Fruit fly (Drosophila melanogaster) whole organism, embryonic: ENCODE measurements around the gene nudC.

Experiments used
- ATbp ChIP-seq: fragments of 200-800 bp; sonication (Bioruptor generic); optimal IDR thresholded peaks from 2 replicates; lab custom pipeline; 2017; ENCODE audit warnings: missing biosample characterization, mild to moderate bottlenecking, missing genetic modification characterization, missing genetic modification reagents
- Awh ChIP-seq: fragments of 200-800 bp; sonication (Bioruptor generic); IDR thresholded peaks from 2 replicates; pipeline ENCODE4, ENCODE4 v1.3.6; 2022; ENCODE audit warnings: missing biosample characterization, missing genetic modification characterization
- CG10267 ChIP-seq: fragments of 200-800 bp; sonication (Bioruptor generic); optimal IDR thresholded peaks from 2 replicates; lab custom pipeline; 2018; ENCODE audit warnings: missing biosample characterization, mild to moderate bottlenecking, missing genetic modification characterization, moderate library complexity
- CG11398 ChIP-seq: fragments of 200-800 bp; sonication (Bioruptor generic); optimal IDR thresholded peaks from 2 replicates; lab custom pipeline; 2016; ENCODE audit warnings: missing biosample characterization, missing genetic modification characterization
- CG13424 ChIP-seq: fragments of 200-800 bp; sonication (Bioruptor generic); optimal IDR thresholded peaks from 2 replicates; lab custom pipeline; 2019; ENCODE audit warnings: missing biosample characterization, mild to moderate bottlenecking, missing genetic modification characterization, moderate library complexity
- CG15514 ChIP-seq: fragments of 200-800 bp; sonication (Bioruptor generic); optimal IDR thresholded peaks from 3 replicates; lab custom pipeline; 2017; ENCODE audit warnings: missing biosample characterization, missing genetic modification characterization, mild to moderate bottlenecking, moderate library complexity, missing genetic modification reagents
- CG16813 ChIP-seq: fragments of 200-800 bp; sonication (Bioruptor generic); IDR thresholded peaks from 3 replicates; pipeline ENCODE4 v1.3.6; 2022; ENCODE audit warnings: missing biosample characterization, missing genetic modification characterization; ENCODE audit not compliant: partially characterized antibody
- CG17802 ChIP-seq: fragments of 200-800 bp; sonication (Bioruptor generic); optimal IDR thresholded peaks from 2 replicates; lab custom pipeline; 2018; ENCODE audit warnings: missing biosample characterization, mild to moderate bottlenecking, missing genetic modification characterization, moderate library complexity
- CG1792 ChIP-seq: fragments of 200-800 bp; sonication (Bioruptor generic); optimal IDR thresholded peaks from 2 replicates; lab custom pipeline; 2016; ENCODE audit warnings: missing biosample characterization, missing genetic modification characterization
- CG18262 ChIP-seq: fragments of 200-800 bp; optimal IDR thresholded peaks from 3 replicates; lab custom pipeline; 2019; ENCODE audit warnings: missing biosample characterization, mild to moderate bottlenecking, missing genetic modification characterization, moderate library complexity
- CG2712 ChIP-seq: fragments of 200-800 bp; optimal IDR thresholded peaks from 3 replicates; lab custom pipeline; 2019; ENCODE audit warnings: missing biosample characterization, mild to moderate bottlenecking, missing genetic modification characterization, moderate library complexity
- CG2889 ChIP-seq: fragments of 200-800 bp; sonication (Bioruptor generic); IDR thresholded peaks from 3 replicates; pipeline ENCODE4 v1.3.6; 2022; ENCODE audit warnings: missing biosample characterization, missing genetic modification characterization
- CG32772 ChIP-seq: fragments of 200-800 bp; sonication (Bioruptor generic); IDR thresholded peaks from 2 replicates; pipeline ENCODE4 v1.3.6; 2022; ENCODE audit warnings: missing biosample characterization, missing genetic modification characterization
- CG34376 ChIP-seq: fragments of 200-800 bp; sonication (Bioruptor generic); optimal IDR thresholded peaks from 2 replicates; lab custom pipeline; 2018; ENCODE audit warnings: missing biosample characterization, mild to moderate bottlenecking, missing genetic modification characterization
- CG4360 ChIP-seq: fragments of 200-800 bp; sonication (Bioruptor generic); IDR thresholded peaks from 2 replicates; pipeline ENCODE4 v1.3.6; 2022; ENCODE audit warnings: missing biosample characterization, missing genetic modification characterization
- CG4617 ChIP-seq: fragments of 200-800 bp; sonication (Bioruptor generic); optimal IDR thresholded peaks from 3 replicates; lab custom pipeline; 2016; ENCODE audit warnings: missing biosample characterization, missing genetic modification characterization, borderline replicate concordance
- CG4730 ChIP-seq: fragments of 200-800 bp; sonication (Bioruptor generic); IDR thresholded peaks from 2 replicates; pipeline ENCODE4 v1.3.6; 2022; ENCODE audit warnings: missing biosample characterization, missing genetic modification characterization
- CG4854 ChIP-seq: fragments of 200-800 bp; sonication (Bioruptor generic); optimal IDR thresholded peaks from 2 replicates; lab custom pipeline; 2016; ENCODE audit warnings: missing biosample characterization, missing genetic modification characterization, inconsistent platforms
- CG6813 ChIP-seq: fragments of 200-800 bp; sonication (Bioruptor generic); optimal IDR thresholded peaks from 2 replicates; lab custom pipeline; 2017; ENCODE audit warnings: missing biosample characterization, missing genetic modification characterization, mild to moderate bottlenecking, moderate library complexity, missing genetic modification reagents
- CG9797 ChIP-seq: fragments of 200-800 bp; sonication (Bioruptor generic); optimal IDR thresholded peaks from 3 replicates; lab custom pipeline; 2018; ENCODE audit warnings: missing biosample characterization, mild to moderate bottlenecking, missing genetic modification characterization
- CoRest ChIP-seq: fragments of 200-800 bp; sonication (Bioruptor generic); optimal IDR thresholded peaks from 3 replicates; lab custom pipeline; 2018; ENCODE audit warnings: missing biosample characterization, mild to moderate bottlenecking, missing genetic modification characterization, moderate library complexity
- Doc2 ChIP-seq: fragments of 200-800 bp; sonication (Bioruptor generic); IDR thresholded peaks from 2 replicates; pipeline ENCODE4 v1.3.6; 2022; ENCODE audit warnings: missing biosample characterization, missing genetic modification characterization
- Dp ChIP-seq: fragments of 200-800 bp; sonication (Bioruptor generic); optimal IDR thresholded peaks from 2 replicates; lab custom pipeline; 2018; ENCODE audit warnings: missing biosample characterization, mild to moderate bottlenecking, missing genetic modification characterization, moderate library complexity
- Ets65A ChIP-seq: fragments of 200-800 bp; sonication (Bioruptor generic); peaks from one replicate; lab custom pipeline; 2016; ENCODE audit warnings: missing biosample characterization, missing genetic modification characterization
- H15 ChIP-seq: fragments of 200-800 bp; sonication (Bioruptor generic); IDR thresholded peaks from 3 replicates; pipeline ENCODE4 v1.3.6; 2022; ENCODE audit warnings: missing biosample characterization, missing genetic modification characterization
- Mad ChIP-seq: fragments of 200-800 bp; sonication (Bioruptor generic); optimal IDR thresholded peaks from 2 replicates; lab custom pipeline; 2016; ENCODE audit warnings: missing biosample characterization, missing genetic modification characterization
- Max ChIP-seq: fragments of 200-800 bp; sonication (Bioruptor generic); optimal IDR thresholded peaks from 2 replicates; lab custom pipeline; 2016; ENCODE audit warnings: missing biosample characterization, mild to moderate bottlenecking, missing genetic modification characterization
- PHDP ChIP-seq: fragments of 200-800 bp; sonication (Bioruptor generic); optimal IDR thresholded peaks from 3 replicates; lab custom pipeline; 2018; ENCODE audit warnings: missing biosample characterization, mild to moderate bottlenecking, missing genetic modification characterization, moderate library complexity
- Rfx ChIP-seq: fragments of 200-800 bp; sonication (Bioruptor generic); IDR thresholded peaks from 2 replicates; pipeline ENCODE4 v1.3.6; 2022; ENCODE audit warnings: missing biosample characterization, missing genetic modification characterization
- Trl ChIP-seq, 3 experiments: fragments of >200 bp in 2 of 3; fragments of 200-800 bp in 1 of 3; sonication (Bioruptor generic) in 1 of 3; optimal IDR thresholded peaks; 2 replicates in 1 of 3; 3 replicates in 2 of 3; lab custom pipeline; 2016 to 2017; ENCODE audit warnings: missing biosample characterization in 1 of 3, missing genetic modification characterization in 1 of 3
- abd-A ChIP-seq: fragments of 200-800 bp; sonication (Bioruptor generic); optimal IDR thresholded peaks from 3 replicates; lab custom pipeline; 2019; ENCODE audit warnings: missing biosample characterization, mild to moderate bottlenecking, missing genetic modification characterization, moderate library complexity
- bbx ChIP-seq: fragments of 200-800 bp; sonication (Bioruptor generic); IDR thresholded peaks from 2 replicates; pipeline ENCODE4 v1.3.6; 2022; ENCODE audit warnings: missing biosample characterization, missing genetic modification characterization; ENCODE audit not compliant: partially characterized antibody
- bigmax ChIP-seq: fragments of 200-800 bp; sonication (Bioruptor generic); optimal IDR thresholded peaks from 2 replicates; lab custom pipeline; 2018; ENCODE audit warnings: missing biosample characterization, mild to moderate bottlenecking, missing genetic modification characterization
- dpn ChIP-seq, 2 experiments: fragments of 200-800 bp; sonication (Bioruptor generic); optimal IDR thresholded peaks; 3 replicates each; lab custom pipeline; 2016; ENCODE audit warnings: missing biosample characterization in 2 of 2, missing genetic modification characterization in 2 of 2
- ewg ChIP-seq: fragments of 200-800 bp; sonication (Bioruptor generic); optimal IDR thresholded peaks from 3 replicates; lab custom pipeline; 2017; ENCODE audit warnings: mild to moderate bottlenecking, missing biosample characterization, missing genetic modification reagents, missing genetic modification characterization
- exex ChIP-seq: fragments of 200-800 bp; sonication (Bioruptor generic); optimal IDR thresholded peaks from 4 replicates; lab custom pipeline; 2018; ENCODE audit warnings: missing biosample characterization, mild to moderate bottlenecking, missing genetic modification characterization, moderate library complexity
- gsb-n ChIP-seq: fragments of 200-800 bp; sonication (Bioruptor generic); optimal IDR thresholded peaks from 3 replicates; lab custom pipeline; 2018; ENCODE audit warnings: missing biosample characterization, mild to moderate bottlenecking, missing genetic modification characterization
- insv ChIP-seq, 2 experiments: fragments of 200-800 bp; sonication (Bioruptor generic); optimal IDR thresholded peaks; 3 replicates each; lab custom pipeline; 2016 to 2018; ENCODE audit warnings: missing biosample characterization in 2 of 2, missing genetic modification characterization in 2 of 2
- inv ChIP-seq: fragments of 200-800 bp; sonication (Bioruptor generic); IDR thresholded peaks from 2 replicates; pipeline ENCODE4 v1.3.6; 2022; ENCODE audit warnings: missing biosample characterization, missing genetic modification characterization; ENCODE audit not compliant: partially characterized antibody
- jumu ChIP-seq: fragments of 200-800 bp; sonication (Bioruptor generic); optimal IDR thresholded peaks from 3 replicates; lab custom pipeline; 2016; ENCODE audit warnings: missing biosample characterization, missing genetic modification characterization
- kay ChIP-seq: fragments of 200-800 bp; sonication (Bioruptor generic); optimal IDR thresholded peaks from 2 replicates; lab custom pipeline; 2016; ENCODE audit warnings: missing biosample characterization, missing genetic modification characterization
- mam ChIP-seq: fragments of 200-800 bp; sonication (Bioruptor generic); optimal IDR thresholded peaks from 3 replicates; lab custom pipeline; 2016; ENCODE audit warnings: missing biosample characterization, missing genetic modification characterization
- nom ChIP-seq: fragments of 200-800 bp; sonication (Bioruptor generic); optimal IDR thresholded peaks from 2 replicates; lab custom pipeline; 2017; ENCODE audit warnings: missing biosample characterization, missing genetic modification characterization, mild to moderate bottlenecking, moderate library complexity, missing genetic modification reagents
- row ChIP-seq: fragments of 200-800 bp; sonication (Bioruptor generic); IDR thresholded peaks from 3 replicates; pipeline ENCODE4 v1.3.6; 2022; ENCODE audit warnings: missing biosample characterization, missing genetic modification characterization
- seq ChIP-seq: fragments of 200-800 bp; sonication (Bioruptor generic); IDR thresholded peaks from 2 replicates; pipeline ENCODE4 v1.3.6; 2022; ENCODE audit warnings: missing biosample characterization, missing genetic modification characterization
- sqz ChIP-seq: fragments of 200-800 bp; sonication (Bioruptor generic); optimal IDR thresholded peaks from 3 replicates; lab custom pipeline; 2018; ENCODE audit warnings: missing biosample characterization, mild to moderate bottlenecking, missing genetic modification characterization
- vvl ChIP-seq: fragments of 200-800 bp; sonication (Bioruptor generic); IDR thresholded peaks from 2 replicates; pipeline ENCODE4 v1.3.6; 2022; ENCODE audit warnings: missing biosample characterization, missing genetic modification characterization
- zen ChIP-seq: fragments of 200-800 bp; sonication (Bioruptor generic); optimal IDR thresholded peaks from 3 replicates; lab custom pipeline; 2018; ENCODE audit warnings: missing biosample characterization, mild to moderate bottlenecking, missing genetic modification characterization, moderate library complexity

Gene nudC

DNA sequence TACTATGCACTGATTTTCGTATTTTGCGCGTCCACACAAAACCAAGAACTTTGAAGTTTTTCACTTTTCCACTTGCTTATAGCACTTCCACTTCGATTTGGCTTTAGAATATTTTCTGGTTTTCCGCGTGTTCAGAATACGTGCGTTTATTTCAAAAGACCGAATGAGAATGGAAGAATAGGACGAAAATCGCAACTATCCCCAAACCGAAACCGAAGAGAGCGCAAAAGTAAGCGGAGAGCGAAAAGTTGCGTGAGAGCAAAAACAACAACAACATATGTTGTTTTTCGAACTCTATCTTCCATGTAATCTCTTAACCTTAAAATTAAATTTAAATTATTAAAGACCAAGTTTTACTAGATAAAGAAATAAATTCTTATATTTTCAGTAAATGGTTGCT, 2.8 kb downstream of the nudC start, which contains the start of gene CG9674:
Gene CG9674 (minus strand): TSS at position 174 of the 400 bp plus-strand sequence.
- peak; percentile 51 for TF ChIP-seq Trl (optimal IDR thresholded peaks at IDR 0.05; lab: Kevin White, UChicago)
- no peak for TF ChIP-seq Trl (GFP tag; optimal IDR thresholded peaks at IDR 0.05; lab: Kevin White, UChicago)
- peak; percentile 72 for TF ChIP-seq nom (GFP tag; lab: Kevin White, UChicago)
- TF ChIP-seq CG4360 (GFP tag; lab: Robert Waterston, UW) = peak; percentile 59; the same call in 1 of the 2 replicates
- TF ChIP-seq seq = peak; percentile 14; the same call in 1 of the 2 replicates
- TF ChIP-seq bigmax (GFP tag; lab: Kevin White, UChicago) = no peak

dm6 chr3L:16808139-16808538, 3.3 kb downstream of the nudC start:
- TF ChIP-seq CG4730 (GFP tag; lab: Robert Waterston, UW) (no peak), CG16813 (0 out of 3 replicates have a peak, but pooled peaks have one; percentile 35), CG15514 (GFP tag; lab: Kevin White, UChicago) (peak; percentile 62), zen (peak; percentile 32), sqz (GFP tag; lab: Kevin White, UChicago) (peak; percentile 42), CG17802 (tag; lab: Kevin White, UChicago) (peak; percentile 88), abd-A (tag; lab: Kevin White, UChicago) (peak; percentile 59), Rfx (GFP tag; lab: Robert Waterston, UW) (peak; percentile 55), CG6813 (no peak), Awh (GFP tag; lab: Robert Waterston, UW) (no peak), mam (GFP tag; lab: Kevin White, UChicago) (peak; percentile 11), exex (tag; lab: Kevin White, UChicago) (no peak), bbx (GFP tag; lab: Robert Waterston, UW) (peak; percentile 23; the same call in 1 of the 2 replicates), CG10267 (tag; lab: Kevin White, UChicago) (peak; percentile 44), CG32772 (no peak), ewg (GFP tag; lab: Kevin White, UChicago) (peak; percentile 56), dpn (GFP tag; optimal IDR thresholded peaks at IDR 0.05; lab: Kevin White, UChicago) (peak; percentile 10 to 18), CG2712 (tag; lab: Kevin White, UChicago) (peak; percentile 47), CG18262 (tag; lab: Kevin White, UChicago) (peak; percentile 17), Mad (GFP tag; lab: Kevin White, UChicago) (peak; percentile 37), Doc2 (GFP tag; lab: Robert Waterston, UW) (no peak), CG13424 (tag; lab: Kevin White, UChicago) (no peak), PHDP (tag; lab: Kevin White, UChicago) (no peak), CG34376 (GFP tag; lab: Kevin White, UChicago) (no peak), CoRest (tag; lab: Kevin White, UChicago) (peak; percentile 90), row (peak; percentile 68), CG11398 (no peak), vvl (GFP tag; lab: Robert Waterston, UW) (peak; percentile 28), kay (GFP tag; lab: Kevin White, UChicago) (peak; percentile 40), jumu (peak; percentile 19), CG1792 (GFP tag; lab: Kevin White, UChicago) (peak; percentile 12), CG4854 (GFP tag; lab: Kevin White, UChicago) (peak; percentile 7), Dp (GFP tag; lab: Kevin White, UChicago) (peak; percentile 76), H15 (GFP tag; lab: Robert Waterston, UW) (0 out of 3 replicates have a peak, but pooled peaks have one; percentile 12), insv (GFP tag; optimal IDR thresholded peaks at IDR 0.05; lab: Kevin White, UChicago) (peak in 1 of 2 experiments; percentile 4), Ets65A (peak; percentile 75), CG4617 (peak; percentile 68), gsb-n (peak; percentile 59), Max (GFP tag; lab: Kevin White, UChicago) (peak; percentile 74), CG9797 (GFP tag; lab: Kevin White, UChicago) (peak; percentile 89), CG2889 (no peak), ATbp (no peak), inv (peak; percentile 26; the same call in 1 of the 2 replicates)
